Worm (Caenorhabditis elegans): ENCODE measurements around the gene srh-119.

DNA sequence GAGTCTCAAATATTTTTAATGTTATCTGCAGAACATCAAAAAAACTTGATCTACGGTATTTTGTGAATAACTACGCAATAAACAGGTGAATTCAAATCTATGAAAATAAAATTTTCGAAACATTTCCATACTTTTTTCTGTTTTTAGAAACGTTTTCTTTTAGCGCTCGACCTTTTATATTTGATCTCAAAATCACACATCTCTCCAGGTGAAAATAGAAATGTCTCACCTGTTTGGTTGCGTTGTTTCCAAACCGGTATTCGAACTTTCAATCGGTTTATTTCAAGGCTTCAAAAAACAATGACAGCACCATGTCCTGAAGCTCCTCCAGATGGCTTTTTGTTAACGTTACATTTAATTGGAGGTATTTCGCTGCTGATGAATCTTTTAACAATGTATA lies 28.9 kb downstream of the srh-119 start, which contains the start of gene sri-9:
- TF ChIP-seq lsy-27 (tag; optimal IDR thresholded peaks at IDR 0.05; ENCODE audit: borderline replicate concordance, insufficient read depth) = no peak
- no peak for TF ChIP-seq let-607 (tag; optimal IDR thresholded peaks at IDR 0.05)
- no peak for TF ChIP-seq Y95B8A.8 (GFP tag; IDR thresholded peaks at IDR 0.05)
- TF ChIP-seq B0336.3 (GFP tag; IDR thresholded peaks at IDR 0.05) = no peak
- TF ChIP-seq pbrm-1 (GFP tag; IDR thresholded peaks at IDR 0.05) = no peak
- TF ChIP-seq ZK185.1 (tag; optimal IDR thresholded peaks at IDR 0.05; ENCODE audit: poor library complexity, severe bottlenecking) = no peak
- no peak for TF ChIP-seq lir-1 (GFP tag; conservative IDR thresholded peaks at IDR 0.05)
- TF ChIP-seq unc-130 (GFP tag; optimal IDR thresholded peaks at IDR 0.05) = no peak
